Worm (Caenorhabditis elegans): Measurements from ENCODE around the gene C07G1.15.

C07G1.15 gene

DNA sequence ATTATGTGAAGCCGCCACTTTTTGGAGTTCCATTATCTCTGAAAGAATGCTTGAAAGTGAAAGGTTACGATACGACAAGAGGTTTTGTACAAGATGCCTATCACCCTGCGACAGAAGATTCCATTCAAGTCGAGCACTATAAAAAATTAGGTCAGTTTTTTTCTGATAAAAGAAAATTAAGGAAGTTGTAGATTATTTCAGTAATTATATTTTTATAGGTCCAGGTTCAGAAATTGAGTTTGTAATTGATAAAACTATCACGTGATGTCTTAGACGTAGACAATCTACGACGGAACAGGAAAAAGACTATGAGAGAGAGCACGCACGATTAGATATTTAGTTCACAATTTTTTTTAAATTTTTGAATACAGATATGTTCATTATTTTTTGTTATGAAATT lies 9.8 kb upstream of the C07G1.15 start:
- no peak for TF ChIP-seq lin-1 (GFP tag; IDR thresholded peaks at IDR 0.05)
- no peak for TF ChIP-seq daf-8 (GFP tag; IDR thresholded peaks at IDR 0.05)
- TF ChIP-seq dve-1 (tag; optimal IDR thresholded peaks at IDR 0.05; ENCODE audit: insufficient read depth) = peak; percentile 31
- TF ChIP-seq php-3 (GFP tag; IDR thresholded peaks at IDR 0.05) = 0 out of 2 replicates have a peak, but pooled peaks have one; percentile 32
- peak; percentile 23; the same call in 1 of the 2 replicates for TF ChIP-seq dmd-6 (GFP tag; IDR thresholded peaks at IDR 0.05)
- no peak for TF ChIP-seq egl-43 (GFP tag; IDR thresholded peaks at IDR 0.05)

DNA sequence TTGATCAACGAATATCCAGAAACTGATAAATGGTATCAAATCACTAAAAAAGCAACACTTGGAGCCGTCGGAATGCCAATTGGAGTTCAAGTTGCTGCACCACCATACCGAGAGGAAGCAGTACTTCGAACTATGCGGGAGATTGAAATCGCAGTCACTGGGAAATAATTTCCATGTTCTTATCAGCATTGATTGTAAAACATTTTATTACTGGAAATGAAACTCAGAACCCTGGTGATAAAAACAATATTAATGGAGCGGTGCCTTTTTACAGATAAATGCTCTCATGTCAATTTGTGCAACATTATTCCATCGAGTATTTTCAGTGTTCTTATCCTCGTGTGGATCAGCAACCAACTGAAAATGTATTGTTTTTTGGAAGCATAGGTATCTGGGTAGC lies 8.0 kb upstream of the C07G1.15 start:
- peak; percentile 48 for TF ChIP-seq dmd-6 (GFP tag; IDR thresholded peaks at IDR 0.05)
- TF ChIP-seq ctbp-1 (GFP tag; IDR thresholded peaks at IDR 0.05) = no peak
- peak; percentile 27 for TF ChIP-seq nhr-28 (tag; optimal IDR thresholded peaks at IDR 0.05)
- no peak for TF ChIP-seq Y75B8A.6 (GFP tag; IDR thresholded peaks at IDR 0.05)
- peak; percentile 92 for TF ChIP-seq php-3 (GFP tag; IDR thresholded peaks at IDR 0.05)
- no peak for TF ChIP-seq fos-1 (tag; optimal IDR thresholded peaks at IDR 0.05)
- no peak for TF ChIP-seq saeg-2 (GFP tag; IDR thresholded peaks at IDR 0.05)
- TF ChIP-seq hmg-1.1 (GFP tag; IDR thresholded peaks at IDR 0.05) = no peak
- no peak for TF ChIP-seq nhr-237 (tag; optimal IDR thresholded peaks at IDR 0.05)
- TF ChIP-seq nhr-76 (tag; optimal IDR thresholded peaks at IDR 0.05) = no peak
- TF ChIP-seq F44E2.7 (GFP tag; IDR thresholded peaks at IDR 0.05) = no peak
- TF ChIP-seq Y5F2A.4 (GFP tag; optimal IDR thresholded peaks at IDR 0.05) = no peak
- no peak for TF ChIP-seq ceh-62 (tag; optimal IDR thresholded peaks at IDR 0.05)
- no peak for TF ChIP-seq daf-16 (GFP tag; optimal IDR thresholded peaks at IDR 0.05)
- peak; percentile 29 for TF ChIP-seq daf-16 (tag; optimal IDR thresholded peaks at IDR 0.05)
- TF ChIP-seq pqm-1 (tag; optimal IDR thresholded peaks at IDR 0.05) = peak; percentile 14
- no peak for TF ChIP-seq unc-130 (GFP tag; optimal IDR thresholded peaks at IDR 0.05)
- no peak for TF ChIP-seq sdz-12 (GFP tag; optimal IDR thresholded peaks at IDR 0.05)
- TF ChIP-seq dmd-8 (GFP tag; IDR thresholded peaks at IDR 0.05) = no peak
- TF ChIP-seq hlh-11 (tag; optimal IDR thresholded peaks at IDR 0.05) = peak; percentile 22
- no peak for TF ChIP-seq unc-62 (GFP tag; optimal IDR thresholded peaks at IDR 0.05 in 1 of 2)
- TF ChIP-seq unc-62 (tag; optimal IDR thresholded peaks at IDR 0.05) = no peak

DNA sequence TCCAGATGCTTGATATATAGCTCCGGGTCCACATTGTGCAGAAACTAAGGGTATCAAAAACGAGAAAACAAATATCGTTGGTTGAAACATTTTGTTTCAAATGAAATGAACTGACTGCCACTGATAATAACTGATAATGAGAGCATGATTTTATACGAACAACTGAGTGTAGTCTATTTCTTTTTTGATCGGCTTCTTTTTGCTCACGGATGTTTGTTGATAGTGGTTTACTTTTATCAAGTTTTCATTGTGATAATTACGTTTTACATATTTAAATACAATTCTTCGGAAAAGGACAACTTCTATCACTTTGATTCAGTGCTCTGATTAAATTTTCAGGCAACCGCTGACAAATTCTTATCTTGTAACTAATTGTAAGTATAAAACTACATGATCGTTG lies 6.1 kb upstream of the C07G1.15 start, which contains the start of gene clec-51:
clec-51 (minus strand) TSS at position 114 of the 400 bp plus-strand sequence.
- TF ChIP-seq tra-1 (GFP tag; IDR thresholded peaks at IDR 0.05) (no peak), zip-11 (GFP tag; IDR thresholded peaks at IDR 0.05) (no peak), Y48G9A.11 (GFP tag; IDR thresholded peaks at IDR 0.05) (no peak), pha-4 (GFP tag; IDR thresholded peaks at IDR 0.05) (no peak), pha-4 (tag; optimal IDR thresholded peaks at IDR 0.05) (no peak), daf-16 (GFP tag; optimal IDR thresholded peaks at IDR 0.05) (no peak), daf-16 (tag; optimal IDR thresholded peaks at IDR 0.05) (peak; percentile 66), hlh-11 (tag; optimal IDR thresholded peaks at IDR 0.05) (peak; percentile 70), daf-19 (GFP tag; conservative IDR thresholded peaks at IDR 0.05) (no peak), pqm-1 (tag; optimal IDR thresholded peaks at IDR 0.05) (peak; percentile 90), dve-1 (tag; optimal IDR thresholded peaks at IDR 0.05; ENCODE audit: insufficient read depth) (peak; percentile 55), madf-5 (GFP tag; IDR thresholded peaks at IDR 0.05) (no peak), daf-12 (tag; optimal IDR thresholded peaks at IDR 0.05) (no peak), hif-1 (tag; optimal IDR thresholded peaks at IDR 0.05) (no peak), dmd-6 (GFP tag; IDR thresholded peaks at IDR 0.05) (peak; percentile 67), nhr-6 (tag; optimal IDR thresholded peaks at IDR 0.05) (no peak), nhr-28 (tag; optimal IDR thresholded peaks at IDR 0.05) (peak; percentile 58), nhr-77 (tag; optimal IDR thresholded peaks at IDR 0.05) (peak; percentile 15)

DNA sequence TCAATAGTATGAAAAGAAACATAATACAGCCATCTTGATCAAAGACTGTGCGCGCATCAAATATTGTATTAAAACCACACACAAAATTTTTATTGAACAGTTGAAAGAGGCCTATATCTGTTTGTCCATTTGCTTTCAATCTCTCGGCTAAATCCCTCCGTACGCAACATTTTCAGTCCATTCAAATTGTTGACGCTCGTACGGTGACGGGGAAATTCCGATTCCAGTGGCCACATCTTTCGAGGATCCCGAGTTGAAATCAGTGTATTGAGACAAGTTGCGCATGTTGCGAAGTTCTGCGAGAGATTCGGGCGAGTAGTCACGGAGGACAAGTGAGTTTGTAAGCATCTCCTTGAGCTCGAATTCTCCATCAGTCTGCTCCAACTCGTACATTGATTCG lies 5.3 kb upstream of the C07G1.15 start:
- no peak for TF ChIP-seq lir-3 (tag; optimal IDR thresholded peaks at IDR 0.05)
- peak in 1 of 2 experiments; percentile 94 for TF ChIP-seq unc-62 (GFP tag; optimal IDR thresholded peaks at IDR 0.05 in 1 of 2)
- no peak for TF ChIP-seq unc-62 (tag; optimal IDR thresholded peaks at IDR 0.05)

Data from whole organism, L4 larva.